Worm (Caenorhabditis elegans) whole organism, L1 larva: ENCODE measurements around the gene F38B6.4.

Source experiments
- ceh-88 ChIP-seq: fragments of 200-800 bp; sonication (Bioruptor generic); IDR thresholded peaks from 2 replicates; pipeline ENCODE4 v1.3.6; 2022; ENCODE audit warnings: missing genetic modification characterization, missing compliant biosample characterization
- nhr-76 ChIP-seq: sonication (generic microtip); optimal IDR thresholded peaks from 2 replicates; lab custom pipeline; 2017; ENCODE audit warnings: missing biosample characterization, missing genetic modification characterization
- snpc-4 ChIP-seq: fragments of 150-350 bp; optimal IDR thresholded peaks from 2 replicates; lab custom pipeline; 2014; ENCODE audit warnings: missing biosample characterization, missing genetic modification characterization
- unc-62 ChIP-seq: fragments of 150-350 bp; optimal IDR thresholded peaks from 2 replicates; lab custom pipeline; 2014; ENCODE audit warnings: missing biosample characterization, missing genetic modification reagents, missing genetic modification characterization

ce11 chrX:6718595-6718994 lies 43.9 kb downstream of the F38B6.4 start, which contains the start of gene smf-2:
- TF ChIP-seq unc-62 (GFP tag; lab: Kevin White, UChicago) (no peak), snpc-4 (tag; lab: Kevin White, UChicago) (no peak), nhr-76 (tag; lab: Kevin White, UChicago) (no peak), ceh-88 (GFP tag; lab: Robert Waterston, UW) (no peak)
